Worm (Caenorhabditis elegans): ENCODE measurements around the gene sinh-1.
A peak's percentile ranks its signal among the peaks of the same experiment; 100 is the strongest.

sinh-1 gene

DNA sequence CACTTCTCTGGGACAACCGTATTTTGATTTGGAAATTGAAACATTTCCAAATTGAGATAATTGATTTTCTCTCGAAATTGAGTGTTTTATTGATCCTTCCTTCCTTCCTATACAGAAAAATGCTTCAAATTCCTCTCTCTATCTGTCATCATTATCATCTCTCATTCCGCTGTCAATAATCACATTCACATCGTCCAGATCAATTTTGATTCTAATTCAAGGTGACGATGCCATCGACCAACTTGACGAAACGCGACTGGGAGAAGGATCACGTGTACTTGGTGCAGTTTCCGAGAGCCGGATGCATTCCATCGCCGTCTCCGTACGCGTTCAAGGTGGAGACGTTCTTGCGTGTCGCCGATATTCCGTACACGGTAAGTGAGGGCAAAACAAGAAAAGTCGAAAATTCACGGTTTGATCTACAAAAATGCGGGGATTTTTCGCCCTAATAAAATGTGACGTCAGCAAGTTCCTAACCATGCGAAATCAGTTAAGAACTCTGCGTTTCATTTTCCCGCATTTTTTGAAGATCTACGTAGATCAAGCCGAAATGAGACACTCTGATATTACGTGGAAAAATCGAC, 36.0 kb downstream of the sinh-1 start, which contains the start of gene faxc-1:
Gene faxc-1 (plus strand): TSS at position 222 of the 584 bp plus-strand sequence.
- TF ChIP-seq gmeb-1 (tag; optimal IDR thresholded peaks at IDR 0.05): peak; percentile 5
- TF ChIP-seq lin-39 (tag; optimal IDR thresholded peaks at IDR 0.05): no peak
- TF ChIP-seq lsy-2 (tag; optimal IDR thresholded peaks at IDR 0.05): no peak
- no peak for TF ChIP-seq fos-1 (tag; optimal IDR thresholded peaks at IDR 0.05)
- no peak for TF ChIP-seq ztf-11 (tag; optimal IDR thresholded peaks at IDR 0.05)
- peak; percentile 47 for TF ChIP-seq sma-9 (GFP tag; optimal IDR thresholded peaks at IDR 0.05)
- TF ChIP-seq sma-9 (tag; optimal IDR thresholded peaks at IDR 0.05): no peak
- TF ChIP-seq nhr-25 (tag; optimal IDR thresholded peaks at IDR 0.05): peak; percentile 25

DNA sequence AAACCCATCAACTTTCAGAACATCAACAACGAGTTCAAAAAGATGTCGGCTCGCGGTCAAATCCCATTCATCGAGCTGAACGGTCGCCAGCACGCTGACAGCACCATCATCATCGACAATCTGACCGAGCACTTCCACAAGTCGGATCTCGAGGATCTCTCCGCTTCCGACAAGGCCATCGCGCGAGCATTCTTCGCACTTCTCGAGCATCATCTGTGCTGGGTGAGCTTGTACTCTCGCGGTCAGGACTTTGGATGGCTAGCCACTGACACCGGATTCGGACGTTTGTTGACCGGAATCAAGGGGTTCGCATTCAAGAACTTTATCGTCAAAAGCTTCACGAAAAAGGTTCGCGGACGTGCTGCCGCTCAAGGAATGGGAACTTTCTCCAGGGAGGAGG, 36.7 kb downstream of the sinh-1 start:
- TF ChIP-seq nhr-237 (tag; optimal IDR thresholded peaks at IDR 0.05): no peak

DNA sequence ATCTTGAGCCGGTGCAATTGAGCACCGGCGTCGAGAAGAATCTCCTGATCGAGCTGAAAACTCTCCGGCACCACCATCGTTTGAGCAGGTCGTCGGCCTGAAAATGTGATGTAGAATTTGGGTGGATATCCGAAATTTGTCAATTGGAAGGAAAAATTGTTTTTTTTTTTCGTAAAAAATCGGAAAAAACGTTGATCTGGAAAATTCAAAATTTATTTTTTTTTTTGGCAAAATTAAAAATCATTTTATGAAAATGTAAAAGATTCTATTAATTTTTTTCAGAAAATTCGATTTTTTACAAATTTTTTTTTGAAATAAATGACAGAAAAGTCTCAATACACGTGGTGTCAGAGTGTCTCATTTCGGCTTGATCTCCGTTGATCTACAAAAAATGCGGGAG, 38.0 kb downstream of the sinh-1 start, which contains the start of gene tric-1B.1:
Gene tric-1B.1 (minus strand): TSS at position 101 of the 400 bp plus-strand sequence.
- TF ChIP-seq nhr-77 (tag; optimal IDR thresholded peaks at IDR 0.05) (no peak), mbf-1 (tag; optimal IDR thresholded peaks at IDR 0.05) (no peak), ceh-16 (tag; optimal IDR thresholded peaks at IDR 0.05) (no peak), R02D3.7 (tag; optimal IDR thresholded peaks at IDR 0.05) (no peak), zag-1 (tag; optimal IDR thresholded peaks at IDR 0.05) (no peak), nhr-237 (tag; optimal IDR thresholded peaks at IDR 0.05) (no peak), ztf-11 (tag; optimal IDR thresholded peaks at IDR 0.05) (no peak), F13H6.1 (tag; optimal IDR thresholded peaks at IDR 0.05) (no peak), egl-27 (tag; optimal IDR thresholded peaks at IDR 0.05) (no peak), sma-3 (GFP tag; optimal IDR thresholded peaks at IDR 0.05) (no peak), nhr-12 (tag; optimal IDR thresholded peaks at IDR 0.05) (no peak), nhr-129 (tag; optimal IDR thresholded peaks at IDR 0.05) (no peak), sem-4 (tag; optimal IDR thresholded peaks at IDR 0.05) (no peak), peb-1 (tag; optimal IDR thresholded peaks at IDR 0.05) (no peak), nhr-25 (tag; optimal IDR thresholded peaks at IDR 0.05) (no peak), lin-11 (tag; optimal IDR thresholded peaks at IDR 0.05) (no peak), skn-1 (tag; optimal IDR thresholded peaks at IDR 0.05) (no peak)

DNA sequence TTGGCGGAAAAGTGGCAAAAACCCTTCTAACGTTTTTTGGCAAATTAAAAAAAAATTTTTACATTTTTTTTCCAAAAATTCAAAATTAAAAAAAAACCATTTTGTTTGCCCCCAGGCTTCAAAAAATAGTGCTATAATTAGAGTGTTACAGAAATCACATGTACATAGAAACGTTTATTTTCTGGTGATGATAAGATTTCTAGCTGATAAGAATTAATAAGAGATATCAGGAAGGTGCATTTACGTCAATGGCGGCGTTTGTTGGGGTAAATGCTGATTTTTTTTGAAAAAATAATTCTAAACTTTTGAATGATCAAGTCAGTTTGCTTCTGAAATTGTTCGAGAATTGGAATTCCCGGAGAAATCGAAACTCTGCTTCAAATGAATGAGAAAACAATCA, 38.7 kb downstream of the sinh-1 start:
- TF ChIP-seq dmd-4 (tag; optimal IDR thresholded peaks at IDR 0.05): no peak
- peak; percentile 37 for TF ChIP-seq fos-1 (tag; optimal IDR thresholded peaks at IDR 0.05)
- no peak for TF ChIP-seq C34F6.9 (tag; optimal IDR thresholded peaks at IDR 0.05)

DNA sequence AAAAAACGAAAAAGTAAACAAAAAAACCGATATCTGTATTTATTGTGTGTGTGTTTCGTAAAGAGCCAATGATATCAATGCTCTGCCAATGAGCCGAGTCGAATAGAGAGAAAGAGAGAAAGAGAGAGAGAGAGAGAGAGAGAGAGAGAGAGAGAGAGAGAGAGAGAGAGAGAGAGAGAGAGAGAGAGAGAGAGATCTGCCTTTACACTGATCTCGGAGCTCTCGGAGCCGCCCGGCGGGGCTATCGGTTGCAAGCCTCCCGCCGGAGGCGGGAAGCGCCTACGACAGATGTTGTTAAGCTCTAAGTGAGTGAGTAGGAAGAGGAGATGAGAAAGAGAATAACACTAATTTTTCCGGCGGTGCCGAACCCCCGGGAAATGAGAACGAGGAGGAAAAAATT, 40.8 kb downstream of the sinh-1 start:
- TF ChIP-seq ztf-1 (GFP tag; conservative IDR thresholded peaks at IDR 0.05) (no peak), lsy-2 (tag; optimal IDR thresholded peaks at IDR 0.05) (peak in 1 of 2 experiments; percentile 45), lin-39 (tag; optimal IDR thresholded peaks at IDR 0.05) (no peak), nhr-21 (tag; optimal IDR thresholded peaks at IDR 0.05) (no peak), unc-62 (GFP tag; optimal IDR thresholded peaks at IDR 0.05) (no peak), C34F6.9 (tag; optimal IDR thresholded peaks at IDR 0.05) (peak; percentile 6), nhr-77 (tag; optimal IDR thresholded peaks at IDR 0.05) (no peak), nhr-129 (tag; optimal IDR thresholded peaks at IDR 0.05) (peak; percentile 5), nhr-11 (tag; optimal IDR thresholded peaks at IDR 0.05) (no peak)

DNA sequence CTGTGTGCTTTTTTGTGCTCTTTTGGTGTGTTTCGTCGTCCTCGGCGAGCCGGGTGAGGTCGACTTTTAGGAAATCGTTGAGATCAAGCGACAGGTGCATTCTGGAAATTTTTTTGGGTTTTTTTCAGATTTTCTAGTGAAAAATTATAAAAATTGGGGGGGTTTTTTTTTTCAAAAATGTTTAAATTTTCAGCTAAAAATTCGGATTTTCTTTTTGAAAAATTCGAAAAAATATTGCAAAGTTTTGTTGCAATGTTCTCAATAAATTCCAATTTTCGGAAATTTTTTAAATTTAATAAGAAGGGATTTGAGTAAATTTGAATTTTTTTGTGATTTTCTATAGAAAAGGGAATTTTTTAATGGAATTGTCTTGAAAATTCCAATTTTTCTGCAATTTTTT, 46.8 kb downstream of the sinh-1 start, which contains the start of gene Y57A10A.27:
Gene Y57A10A.27 (minus strand): TSS at position 101 of the 400 bp plus-strand sequence.
- no peak for TF ChIP-seq F13H6.1 (tag; optimal IDR thresholded peaks at IDR 0.05)
- no peak for TF ChIP-seq skn-1 (tag; optimal IDR thresholded peaks at IDR 0.05)
- no peak for TF ChIP-seq nhr-237 (tag; optimal IDR thresholded peaks at IDR 0.05)
- TF ChIP-seq lsy-2 (tag; optimal IDR thresholded peaks at IDR 0.05): no peak
- no peak for TF ChIP-seq mdl-1 (tag; optimal IDR thresholded peaks at IDR 0.05)
- no peak for TF ChIP-seq nhr-25 (tag; optimal IDR thresholded peaks at IDR 0.05)
- TF ChIP-seq dmd-4 (tag; optimal IDR thresholded peaks at IDR 0.05): no peak
- TF ChIP-seq ZK546.5 (tag; optimal IDR thresholded peaks at IDR 0.05): no peak
- no peak for TF ChIP-seq sem-4 (tag; optimal IDR thresholded peaks at IDR 0.05)
- TF ChIP-seq alr-1 (tag; optimal IDR thresholded peaks at IDR 0.05): no peak
- no peak for TF ChIP-seq nhr-21 (tag; optimal IDR thresholded peaks at IDR 0.05)
- no peak for TF ChIP-seq ama-1 (optimal IDR thresholded peaks at IDR 0.05)
- TF ChIP-seq ceh-82 (tag; optimal IDR thresholded peaks at IDR 0.05): no peak
- no peak for TF ChIP-seq nhr-129 (tag; optimal IDR thresholded peaks at IDR 0.05)
- no peak for TF ChIP-seq sma-3 (GFP tag; optimal IDR thresholded peaks at IDR 0.05)
- TF ChIP-seq elt-1 (tag; optimal IDR thresholded peaks at IDR 0.05): no peak
- TF ChIP-seq nhr-23 (tag; optimal IDR thresholded peaks at IDR 0.05): no peak
- no peak for TF ChIP-seq unc-55 (GFP tag; optimal IDR thresholded peaks at IDR 0.05)
- no peak for TF ChIP-seq lin-13 (GFP tag; optimal IDR thresholded peaks at IDR 0.05)
- TF ChIP-seq nhr-10 (tag; optimal IDR thresholded peaks at IDR 0.05): no peak
